Fruit fly (Drosophila melanogaster) whole organism, embryonic: ENCODE results near the gene CG42299.

ENCODE experiments used
- Adf1 ChIP-seq: fragments of 200-800 bp; sonication (Bioruptor generic); IDR thresholded peaks from 2 replicates; pipeline ENCODE4 v1.3.6; 2022; ENCODE audit warnings: missing biosample characterization, missing genetic modification characterization
- CG10209 ChIP-seq: fragments of 200-800 bp; sonication (Bioruptor generic); optimal IDR thresholded peaks from 3 replicates; lab custom pipeline; 2017; ENCODE audit warnings: missing biosample characterization, mild to moderate bottlenecking, missing genetic modification characterization, missing genetic modification reagents
- CG11093 ChIP-seq: fragments of 200-800 bp; sonication (Bioruptor generic); IDR thresholded peaks from 3 replicates; pipeline ENCODE4 v1.3.6; 2022; ENCODE audit warnings: missing biosample characterization, missing genetic modification characterization
- CG13123 ChIP-seq: fragments of 200-800 bp; sonication (Bioruptor generic); optimal IDR thresholded peaks from 2 replicates; lab custom pipeline; 2016; ENCODE audit warnings: missing biosample characterization, missing genetic modification characterization
- CG13424 ChIP-seq: fragments of 200-800 bp; sonication (Bioruptor generic); optimal IDR thresholded peaks from 2 replicates; lab custom pipeline; 2019; ENCODE audit warnings: missing biosample characterization, mild to moderate bottlenecking, missing genetic modification characterization, moderate library complexity
- CG15269 ChIP-seq: fragments of 200-800 bp; sonication (Bioruptor generic); optimal IDR thresholded peaks from 2 replicates; lab custom pipeline; 2018; ENCODE audit warnings: missing biosample characterization, mild to moderate bottlenecking, missing genetic modification characterization, moderate library complexity
- CG1647 ChIP-seq: fragments of 200-800 bp; sonication (Bioruptor generic); optimal IDR thresholded peaks from 3 replicates; lab custom pipeline; 2016; ENCODE audit warnings: missing biosample characterization, missing genetic modification characterization
- CG1792 ChIP-seq: fragments of 200-800 bp; sonication (Bioruptor generic); optimal IDR thresholded peaks from 2 replicates; lab custom pipeline; 2016; ENCODE audit warnings: missing biosample characterization, missing genetic modification characterization
- CG2199 ChIP-seq: fragments of 200-800 bp; sonication (Bioruptor generic); IDR thresholded peaks from 3 replicates; pipeline ENCODE4 v1.3.6; 2022; ENCODE audit warnings: missing biosample characterization, missing genetic modification characterization
- CG2678 ChIP-seq: fragments of 200-800 bp; sonication (Bioruptor generic); optimal IDR thresholded peaks from 3 replicates; lab custom pipeline; 2019; ENCODE audit warnings: missing biosample characterization, mild to moderate bottlenecking, missing genetic modification characterization, moderate library complexity
- CG31224 ChIP-seq: fragments of 200-800 bp; sonication (Bioruptor generic); IDR thresholded peaks from 2 replicates; pipeline ENCODE4 v1.3.6; 2022; ENCODE audit warnings: missing biosample characterization, missing genetic modification characterization
- CG31365 ChIP-seq: fragments of 200-800 bp; sonication (Bioruptor generic); optimal IDR thresholded peaks from 2 replicates; lab custom pipeline; 2018; ENCODE audit warnings: missing biosample characterization, mild to moderate bottlenecking, missing genetic modification characterization
- CG31441 ChIP-seq: fragments of 200-800 bp; sonication (Bioruptor generic); IDR thresholded peaks from 2 replicates; pipeline ENCODE4 v1.3.6; 2022; ENCODE audit warnings: missing biosample characterization, missing genetic modification characterization
- CG32532 ChIP-seq: fragments of 200-800 bp; sonication (Bioruptor generic); IDR thresholded peaks from 2 replicates; pipeline ENCODE4 v1.3.6; 2022; ENCODE audit warnings: missing biosample characterization, missing genetic modification characterization
- CG33213 ChIP-seq: fragments of 200-800 bp; sonication (Bioruptor generic); optimal IDR thresholded peaks from 3 replicates; lab custom pipeline; 2016; ENCODE audit warnings: missing biosample characterization, missing genetic modification characterization
- CG5180 ChIP-seq: fragments of 200-800 bp; sonication (Bioruptor generic); optimal IDR thresholded peaks from 3 replicates; lab custom pipeline; 2017; ENCODE audit warnings: missing biosample characterization, missing genetic modification characterization, mild to moderate bottlenecking, moderate library complexity, missing genetic modification reagents
- CG6765 ChIP-seq: fragments of 200-800 bp; sonication (Bioruptor generic); optimal IDR thresholded peaks from 3 replicates; lab custom pipeline; 2017; ENCODE audit warnings: missing biosample characterization, mild to moderate bottlenecking, missing genetic modification characterization
- CG7357 ChIP-seq: fragments of 200-800 bp; sonication (Bioruptor generic); IDR thresholded peaks from 3 replicates; pipeline ENCODE4 v1.3.6; 2022; ENCODE audit warnings: missing biosample characterization, missing genetic modification characterization
- CG8478 ChIP-seq: fragments of >200 bp; optimal IDR thresholded peaks from 2 replicates; lab custom pipeline; 2018
- CG9727 ChIP-seq: fragments of 200-800 bp; sonication (Bioruptor generic); optimal IDR thresholded peaks from 3 replicates; lab custom pipeline; 2017; ENCODE audit warnings: missing biosample characterization, mild to moderate bottlenecking, missing genetic modification characterization
- CTCF ChIP-seq: fragments of 200-800 bp; sonication (Bioruptor generic); optimal IDR thresholded peaks from 2 replicates; lab custom pipeline; 2017; ENCODE audit warnings: missing biosample characterization, mild to moderate bottlenecking, missing genetic modification characterization, moderate library complexity
- ERR ChIP-seq: fragments of 200-800 bp; sonication (Bioruptor generic); optimal IDR thresholded peaks from 2 replicates; lab custom pipeline; 2016; ENCODE audit warnings: missing biosample characterization, missing genetic modification characterization
- H15 ChIP-seq: fragments of 200-800 bp; sonication (Bioruptor generic); IDR thresholded peaks from 3 replicates; pipeline ENCODE4 v1.3.6; 2022; ENCODE audit warnings: missing biosample characterization, missing genetic modification characterization
- Hmx ChIP-seq: fragments of 200-800 bp; sonication (Bioruptor generic); optimal IDR thresholded peaks from 2 replicates; lab custom pipeline; 2016; ENCODE audit warnings: missing biosample characterization, missing genetic modification characterization
- Lim3 ChIP-seq: fragments of 200-800 bp; sonication (Bioruptor generic); IDR thresholded peaks from 2 replicates; pipeline ENCODE4 v1.3.6; 2022; ENCODE audit warnings: missing biosample characterization, missing genetic modification characterization
- Lpt ChIP-seq: fragments of >200 bp; optimal IDR thresholded peaks from 2 replicates; lab custom pipeline; 2018; ENCODE audit warnings: missing biosample characterization, missing genetic modification characterization
- MBD-R2 ChIP-seq: fragments of 200-800 bp; sonication (Bioruptor generic); IDR thresholded peaks from 2 replicates; pipeline ENCODE4 v1.3.6; 2022; ENCODE audit warnings: missing biosample characterization, missing genetic modification characterization
- NFAT ChIP-seq: fragments of 200-800 bp; sonication (Bioruptor generic); IDR thresholded peaks from 2 replicates; pipeline ENCODE4 v1.3.6; 2022; ENCODE audit warnings: missing biosample characterization, missing genetic modification characterization
- Opbp ChIP-seq: fragments of 200-800 bp; sonication (Bioruptor generic); IDR thresholded peaks from 3 replicates; pipeline ENCODE4 v1.3.6; 2022; ENCODE audit warnings: missing biosample characterization, missing genetic modification characterization; ENCODE audit not compliant: partially characterized antibody
- Pdp1 ChIP-seq, 2 experiments: fragments of 200-800 bp; sonication (Bioruptor generic); optimal IDR thresholded peaks; 3 replicates each; lab custom pipeline; 2016; ENCODE audit warnings: missing biosample characterization in 2 of 2, missing genetic modification characterization in 2 of 2, mild to moderate bottlenecking in 1 of 2, moderate library complexity in 1 of 2
- Ptx1 ChIP-seq: fragments of 200-800 bp; sonication (Bioruptor generic); IDR thresholded peaks from 2 replicates; pipeline ENCODE4 v1.3.6; 2022; ENCODE audit warnings: missing biosample characterization, missing genetic modification characterization
- Ssrp ChIP-seq: fragments of 200-800 bp; sonication (Bioruptor generic); optimal IDR thresholded peaks from 2 replicates; lab custom pipeline; 2018; ENCODE audit warnings: missing biosample characterization, mild to moderate bottlenecking, missing genetic modification characterization, moderate library complexity
- Vsx1 ChIP-seq: fragments of 200-800 bp; sonication (Bioruptor generic); optimal IDR thresholded peaks from 2 replicates; lab custom pipeline; 2017; ENCODE audit warnings: missing biosample characterization, mild to moderate bottlenecking, missing genetic modification characterization, missing genetic modification reagents
- ab ChIP-seq: fragments of 200-800 bp; sonication (Bioruptor generic); optimal IDR thresholded peaks from 2 replicates; lab custom pipeline; 2016; ENCODE audit warnings: missing biosample characterization, missing genetic modification characterization
- bab2 ChIP-seq: fragments of 200-800 bp; sonication (Bioruptor generic); optimal IDR thresholded peaks from 2 replicates; lab custom pipeline; 2016; ENCODE audit warnings: missing biosample characterization, missing genetic modification characterization
- bowl ChIP-seq: fragments of 200-800 bp; sonication (Bioruptor generic); IDR thresholded peaks from 2 replicates; pipeline ENCODE4 v1.3.6; 2022; ENCODE audit warnings: missing biosample characterization, missing genetic modification characterization
- chif ChIP-seq, 2 experiments: fragments of 200-800 bp; sonication (Bioruptor generic); optimal IDR thresholded peaks; 3 replicates each; lab custom pipeline; 2016; ENCODE audit warnings: missing biosample characterization in 2 of 2, missing genetic modification characterization in 2 of 2
- ci ChIP-seq: fragments of 200-800 bp; sonication (Bioruptor generic); IDR thresholded peaks from 3 replicates; pipeline ENCODE4 v1.3.6; 2022; ENCODE audit warnings: missing biosample characterization, missing genetic modification characterization
- dm ChIP-seq: fragments of 200-800 bp; sonication (Bioruptor generic); optimal IDR thresholded peaks from 3 replicates; lab custom pipeline; 2016; ENCODE audit warnings: missing biosample characterization, missing genetic modification characterization
- dmrt99B ChIP-seq: fragments of 200-800 bp; sonication (Bioruptor generic); optimal IDR thresholded peaks from 2 replicates; lab custom pipeline; 2018; ENCODE audit warnings: missing biosample characterization, mild to moderate bottlenecking, missing genetic modification characterization, moderate library complexity
- emc ChIP-seq: fragments of 200-800 bp; sonication (Bioruptor generic); optimal IDR thresholded peaks from 2 replicates; lab custom pipeline; 2016; ENCODE audit warnings: missing biosample characterization, missing genetic modification characterization
- fd102C ChIP-seq: fragments of 200-800 bp; sonication (Bioruptor generic); optimal IDR thresholded peaks from 2 replicates; lab custom pipeline; 2018; ENCODE audit warnings: missing biosample characterization, mild to moderate bottlenecking, missing genetic modification characterization, moderate library complexity
- ftz-f1 ChIP-seq: fragments of 200-800 bp; sonication (Bioruptor generic); optimal IDR thresholded peaks from 2 replicates; lab custom pipeline; 2016; ENCODE audit warnings: missing biosample characterization, missing genetic modification characterization
- gro ChIP-seq: fragments of 200-800 bp; sonication (Bioruptor generic); optimal IDR thresholded peaks from 2 replicates; lab custom pipeline; 2016; ENCODE audit warnings: missing biosample characterization, missing genetic modification characterization
- hbn ChIP-seq: fragments of 200-800 bp; sonication (Bioruptor generic); IDR thresholded peaks from 2 replicates; pipeline ENCODE4 v1.3.6; 2022; ENCODE audit warnings: missing biosample characterization, missing genetic modification characterization; ENCODE audit not compliant: partially characterized antibody
- kah ChIP-seq: fragments of 200-800 bp; sonication (Bioruptor generic); optimal IDR thresholded peaks from 2 replicates; lab custom pipeline; 2018; ENCODE audit warnings: missing biosample characterization, mild to moderate bottlenecking, missing genetic modification characterization
- onecut ChIP-seq: fragments of 200-800 bp; sonication (Bioruptor generic); IDR thresholded peaks from 2 replicates; pipeline ENCODE4 v1.3.6; 2022; ENCODE audit warnings: missing biosample characterization, missing genetic modification characterization
- psq ChIP-seq: fragments of 200-800 bp; sonication (Bioruptor generic); optimal IDR thresholded peaks from 2 replicates; lab custom pipeline; 2017; ENCODE audit warnings: missing biosample characterization, missing genetic modification characterization
- ranshi ChIP-seq: fragments of 200-800 bp; sonication (Bioruptor generic); IDR thresholded peaks from 2 replicates; pipeline ENCODE4 v1.3.6; 2022; ENCODE audit warnings: missing biosample characterization, missing genetic modification characterization
- vnd ChIP-seq: fragments of 200-800 bp; sonication (Bioruptor generic); IDR thresholded peaks from 3 replicates; pipeline ENCODE4 v1.3.6; 2022; ENCODE audit warnings: missing biosample characterization, missing genetic modification characterization; ENCODE audit not compliant: partially characterized antibody
- z ChIP-seq: fragments of 200-800 bp; sonication (Bioruptor generic); IDR thresholded peaks from 3 replicates; pipeline ENCODE4 v1.3.6; 2022; ENCODE audit warnings: missing biosample characterization, missing genetic modification characterization
- zen ChIP-seq: fragments of 200-800 bp; sonication (Bioruptor generic); optimal IDR thresholded peaks from 3 replicates; lab custom pipeline; 2018; ENCODE audit warnings: missing biosample characterization, mild to moderate bottlenecking, missing genetic modification characterization, moderate library complexity

CG42299 gene

DNA sequence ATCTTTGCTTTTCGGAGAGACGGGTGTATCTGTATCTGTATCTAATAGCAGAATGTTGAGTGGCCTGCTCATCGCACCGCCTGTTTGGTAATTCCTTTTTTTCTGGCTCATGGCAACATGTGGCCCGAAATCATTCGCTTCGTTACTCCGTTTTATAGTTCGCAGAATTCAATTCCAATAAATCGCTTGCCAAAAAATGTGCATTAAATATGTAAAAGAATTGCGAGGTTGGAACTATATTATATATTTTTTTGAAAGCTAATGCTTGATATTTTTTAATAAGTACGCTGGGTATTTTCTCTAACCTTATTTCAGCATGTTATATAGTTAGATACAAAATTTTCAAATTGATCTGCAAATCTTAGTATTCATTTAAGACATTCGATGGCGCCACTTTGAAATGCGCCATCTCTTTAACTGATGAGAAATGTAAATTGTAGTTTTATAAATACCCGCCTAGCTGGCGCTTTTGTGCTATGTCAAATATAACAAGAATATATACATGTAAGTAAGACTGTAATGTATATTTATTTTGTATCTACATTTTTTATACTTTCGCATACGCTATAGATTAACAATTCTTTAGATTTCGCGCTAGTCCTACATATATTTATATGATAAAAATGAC is 18.9 kb upstream of the CG42299 start (continued):
- TF ChIP-seq CG2678 (tag; lab: Kevin White, UChicago) (no peak), Vsx1 (GFP tag; lab: Kevin White, UChicago) (peak; percentile 8), Lim3 (GFP tag; lab: Robert Waterston, UW) (no peak), CG10209 (no peak), ftz-f1 (GFP tag; lab: Kevin White, UChicago) (no peak), chif (GFP tag; optimal IDR thresholded peaks at IDR 0.05; lab: Kevin White, UChicago) (peak in 1 of 2 experiments; percentile 41), Opbp (GFP tag; lab: Robert Waterston, UW) (peak; percentile 62; the same call in 1 of the 3 replicates), CG31224 (GFP tag; lab: Robert Waterston, UW) (no peak), Ptx1 (GFP tag; lab: Robert Waterston, UW) (peak; percentile 73), dm (GFP tag; lab: Kevin White, UChicago) (no peak), bowl (GFP tag; lab: Robert Waterston, UW) (no peak), Lpt (GFP tag; lab: Kevin White, UChicago) (no peak), emc (GFP tag; lab: Kevin White, UChicago) (no peak), ab (GFP tag; lab: Kevin White, UChicago) (no peak), CG13123 (GFP tag; lab: Kevin White, UChicago) (no peak), MBD-R2 (GFP tag; lab: Robert Waterston, UW) (0 out of 2 replicates have a peak, but pooled peaks have one; percentile 22), CG13424 (tag; lab: Kevin White, UChicago) (no peak), kah (GFP tag; lab: Kevin White, UChicago) (no peak), zen (tag; lab: Kevin White, UChicago) (peak; percentile 2), CG31441 (GFP tag; lab: Robert Waterston, UW) (no peak), Hmx (GFP tag; lab: Kevin White, UChicago) (no peak), NFAT (GFP tag; lab: Robert Waterston, UW) (peak; percentile 73), z (GFP tag; lab: Robert Waterston, UW) (no peak), CG9727 (no peak), ranshi (GFP tag; lab: Robert Waterston, UW) (0 out of 2 replicates have a peak, but pooled peaks have one; percentile 17), CG7357 (no peak), Pdp1 (GFP tag; optimal IDR thresholded peaks at IDR 0.05; lab: Kevin White, UChicago) (peak in 1 of 2 experiments; percentile 13), CG6765 (no peak), Adf1 (GFP tag; lab: Robert Waterston, UW) (no peak), H15 (peak; percentile 50; the same call in 1 of the 3 replicates), CG8478 (lab: Kevin White, UChicago) (no peak), hbn (GFP tag; lab: Robert Waterston, UW) (no peak), CG32532 (GFP tag; lab: Robert Waterston, UW) (peak; percentile 85), CG31365 (tag; lab: Kevin White, UChicago) (no peak), CG1792 (no peak), ERR (GFP tag; lab: Kevin White, UChicago) (no peak), CG2199 (GFP tag; lab: Robert Waterston, UW) (peak; percentile 96), gro (GFP tag; lab: Kevin White, UChicago) (no peak), bab2 (peak; percentile 25), CTCF (GFP tag; lab: Kevin White, UChicago) (peak; percentile 97), CG15269 (tag; lab: Kevin White, UChicago) (no peak), psq (GFP tag; lab: Kevin White, UChicago) (no peak), dmrt99B (tag; lab: Kevin White, UChicago) (no peak), CG33213 (GFP tag; lab: Kevin White, UChicago) (no peak), CG11093 (GFP tag; lab: Robert Waterston, UW) (0 out of 3 replicates have a peak, but pooled peaks have one; percentile 10), CG5180 (no peak), CG1647 (GFP tag; lab: Kevin White, UChicago) (no peak), Ssrp (tag; lab: Kevin White, UChicago) (no peak), ci (GFP tag; lab: Robert Waterston, UW) (peak; percentile 63), onecut (GFP tag; lab: Robert Waterston, UW) (peak; percentile 39; the same call in 1 of the 2 replicates), vnd (GFP tag; lab: Robert Waterston, UW) (0 out of 3 replicates have a peak, but pooled peaks have one; percentile 22), fd102C (GFP tag; lab: Kevin White, UChicago) (no peak)
